Fruit fly (Drosophila melanogaster): ENCODE data around the gene Ube4A.

Gene Ube4A

dm6 chr2L:6708997-6709662 lies 50.8 kb downstream of the Ube4A start, which contains the start of gene Tsp:
TSS of gene Tsp (minus strand) at chr2L:6709086.
- TF ChIP-seq insv (optimal IDR thresholded peaks at IDR 0.05) (no peak), h (optimal IDR thresholded peaks at IDR 0.05) (no peak), ttk (optimal IDR thresholded peaks at IDR 0.05) (no peak), Sin3A (optimal IDR thresholded peaks at IDR 0.05) (no peak)

Measured in Kc167 (cell line).